Fruit fly (Drosophila melanogaster): ENCODE measurements around the gene GatA.

GatA gene

DNA sequence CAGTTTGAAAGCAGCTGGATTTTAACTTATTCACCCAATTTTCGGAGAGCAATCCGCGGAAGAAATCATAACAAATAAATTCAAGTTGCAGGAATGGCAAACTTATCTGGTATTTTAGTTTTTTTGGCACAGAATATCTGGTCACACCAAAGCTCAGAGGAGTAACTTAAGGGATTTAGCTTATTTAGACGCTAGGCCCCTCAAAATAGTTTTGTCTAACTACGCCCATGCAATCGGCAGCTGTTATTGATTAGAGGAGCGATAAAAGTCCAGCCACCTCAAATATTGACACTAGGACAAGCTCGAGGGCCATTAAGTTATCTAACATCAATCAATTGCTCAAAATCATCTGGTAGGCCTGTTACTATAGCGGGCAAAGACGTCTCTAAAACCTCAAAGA is at the start of gene GatA, which contains the start of gene P5cr (continued):
- TF ChIP-seq sens-2 (GFP tag; IDR thresholded peaks at IDR 0.05) (0 out of 2 replicates have a peak, but pooled peaks have one; percentile 34), Optix (GFP tag; IDR thresholded peaks at IDR 0.05) (peak; percentile 68; the same call in 2 of the 3 replicates), CG15696 (tag; optimal IDR thresholded peaks at IDR 0.05) (peak; percentile 6), CG11093 (GFP tag; IDR thresholded peaks at IDR 0.05) (no peak; the same call in 2 of the 3 replicates), unpg (GFP tag; optimal IDR thresholded peaks at IDR 0.05) (peak; percentile 76), CrebB (tag; optimal IDR thresholded peaks at IDR 0.05) (peak; percentile 80), ind (GFP tag; optimal IDR thresholded peaks at IDR 0.05) (peak; percentile 91), CG8765 (GFP tag; IDR thresholded peaks at IDR 0.05) (peak; percentile 39; the same call in 1 of the 2 replicates), p53 (GFP tag; optimal IDR thresholded peaks at IDR 0.05) (peak; percentile 72), ase (GFP tag; IDR thresholded peaks at IDR 0.05) (peak; percentile 54; the same call in 2 of the 3 replicates), Aef1 (GFP tag; IDR thresholded peaks at IDR 0.05) (peak; percentile 81), scrt (GFP tag; optimal IDR thresholded peaks at IDR 0.05) (no peak), chinmo (GFP tag; IDR thresholded peaks at IDR 0.05; ENCODE audit: partially characterized antibody) (no peak), lilli (GFP tag; optimal IDR thresholded peaks at IDR 0.05) (peak; percentile 97), Spps (tag; optimal IDR thresholded peaks at IDR 0.05) (no peak), ab (GFP tag; optimal IDR thresholded peaks at IDR 0.05) (peak; percentile 38), CG2875 (GFP tag; optimal IDR thresholded peaks at IDR 0.05) (no peak), ro (GFP tag; IDR thresholded peaks at IDR 0.05) (no peak), CG14441 (GFP tag; IDR thresholded peaks at IDR 0.05) (peak; percentile 83), CG16815 (GFP tag; optimal IDR thresholded peaks at IDR 0.05) (peak; percentile 61), kay (GFP tag; optimal IDR thresholded peaks at IDR 0.05) (peak; percentile 62), Hr39 (optimal IDR thresholded peaks at IDR 0.05) (no peak), CG2129 (GFP tag; IDR thresholded peaks at IDR 0.05; ENCODE audit: partially characterized antibody) (no peak), gem (tag; optimal IDR thresholded peaks at IDR 0.05) (peak; percentile 82), wor (GFP tag; IDR thresholded peaks at IDR 0.05) (no peak), zfh1 (GFP tag; IDR thresholded peaks at IDR 0.05) (peak; percentile 69), dm (GFP tag; optimal IDR thresholded peaks at IDR 0.05) (peak; percentile 72), ewg (GFP tag; optimal IDR thresholded peaks at IDR 0.05) (peak; percentile 55), CG7745 (tag; optimal IDR thresholded peaks at IDR 0.05) (no peak), Jarid2 (GFP tag; optimal IDR thresholded peaks at IDR 0.05) (peak; percentile 6), Nf-YC (tag; optimal IDR thresholded peaks at IDR 0.05) (peak; percentile 23), CG3163 (GFP tag; optimal IDR thresholded peaks at IDR 0.05) (peak; percentile 66), CG9932 (GFP tag; IDR thresholded peaks at IDR 0.05) (peak; percentile 96), Hmx (GFP tag; optimal IDR thresholded peaks at IDR 0.05) (no peak), her (GFP tag; optimal IDR thresholded peaks at IDR 0.05) (peak; percentile 93), sens (GFP tag) (peak; percentile 88), cg (GFP tag; optimal IDR thresholded peaks at IDR 0.05) (no peak), CG8944 (GFP tag; optimal IDR thresholded peaks at IDR 0.05) (peak; percentile 86), slp2 (GFP tag; optimal IDR thresholded peaks at IDR 0.05) (peak; percentile 76), HLHmδ (GFP tag; optimal IDR thresholded peaks at IDR 0.05) (no peak), caup (GFP tag; optimal IDR thresholded peaks at IDR 0.05; ENCODE audit: severe bottlenecking) (peak; percentile 78), br (optimal IDR thresholded peaks at IDR 0.05) (no peak), NC2α (GFP tag; optimal IDR thresholded peaks at IDR 0.05) (no peak), Bgb (GFP tag; IDR thresholded peaks at IDR 0.05; ENCODE audit: partially characterized antibody) (peak; percentile 11; the same call in 1 of the 2 replicates), ato (GFP tag; IDR thresholded peaks at IDR 0.05; ENCODE audit: partially characterized antibody) (no peak), CG15514 (GFP tag; optimal IDR thresholded peaks at IDR 0.05) (peak; percentile 82), CG3281 (GFP tag; optimal IDR thresholded peaks at IDR 0.05) (peak; percentile 77), CG3838 (GFP tag; optimal IDR thresholded peaks at IDR 0.05) (peak; percentile 29), da (GFP tag; optimal IDR thresholded peaks at IDR 0.05) (peak; percentile 65), Vsx1 (GFP tag; optimal IDR thresholded peaks at IDR 0.05) (no peak), CG1529 (GFP tag; optimal IDR thresholded peaks at IDR 0.05) (peak; percentile 24), Hsf (GFP tag; optimal IDR thresholded peaks at IDR 0.05) (peak; percentile 88)
